Fruit fly (Drosophila melanogaster): ENCODE measurements around the gene wapl.

dm6 chrX:2145114-2145513 lies 13.7 kb downstream of the wapl start, which contains the start of gene Pgd:
- no peak for TF ChIP-seq CG10348 (GFP tag; IDR thresholded peaks at IDR 0.05)
- TF ChIP-seq CG17806 (tag; optimal IDR thresholded peaks at IDR 0.05): no peak
- no peak for TF ChIP-seq D1 (tag; optimal IDR thresholded peaks at IDR 0.05)
- TF ChIP-seq CG4496 (GFP tag; IDR thresholded peaks at IDR 0.05): peak; percentile 30; the same call in 1 of the 3 replicates
- TF ChIP-seq gl (tag; optimal IDR thresholded peaks at IDR 0.05): no peak

Measured in whole organism, pupa.